Fruit fly (Drosophila melanogaster) Kc167 (cell line): Measurements from ENCODE around the gene CG3604.

Experiments
- Myc ChIP-seq: fragments of >200 bp; optimal IDR thresholded peaks from 2 replicates; lab custom pipeline; 2017; ENCODE audit warnings: missing external identifiers
- Sin3A ChIP-seq: fragments of >200 bp; optimal IDR thresholded peaks from 2 replicates; lab custom pipeline; 2018; ENCODE audit warnings: missing external identifiers
- h ChIP-seq: fragments of >200 bp; optimal IDR thresholded peaks from 3 replicates; lab custom pipeline; 2018; ENCODE audit warnings: missing external identifiers
- insv ChIP-seq: fragments of >200 bp; optimal IDR thresholded peaks from 3 replicates; lab custom pipeline; 2018; ENCODE audit warnings: missing external identifiers
- psq ChIP-seq: fragments of >200 bp; optimal IDR thresholded peaks from 2 replicates; lab custom pipeline; 2017; ENCODE audit warnings: missing external identifiers
- ttk ChIP-seq: sonication (Bioruptor generic); optimal IDR thresholded peaks from 2 replicates; lab custom pipeline; 2017; ENCODE audit warnings: missing external identifiers

DNA sequence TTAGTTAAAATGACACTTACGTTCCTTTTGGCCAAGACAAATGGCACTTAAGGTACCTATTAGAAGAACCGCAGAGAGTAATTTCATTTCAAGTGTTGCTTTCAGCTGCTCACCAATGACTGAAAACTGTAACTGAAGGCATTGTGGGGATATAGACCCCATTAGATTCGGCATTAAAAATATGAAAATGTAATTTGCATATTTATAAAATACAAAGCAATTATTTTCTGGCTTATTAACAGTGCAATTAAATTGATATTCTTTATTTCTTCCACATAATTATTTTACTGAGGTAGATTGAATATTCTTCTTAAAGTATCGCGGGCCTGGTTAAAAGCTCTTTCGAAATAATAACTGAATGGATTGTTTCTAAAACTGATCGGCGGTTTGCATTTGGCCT, 28.6 kb downstream of the CG3604 start, which contains the start of gene Sfp24Bd:
- TF ChIP-seq h (lab: Kevin White, UChicago) (no peak), ttk (lab: Kevin White, UChicago) (no peak), insv (lab: Kevin White, UChicago) (no peak), Sin3A (lab: Kevin White, UChicago) (no peak), Myc (no peak), psq (lab: Kevin White, UChicago) (no peak)
